Fruit fly (Drosophila melanogaster): ENCODE data around the gene CG14298.

CG14298 gene

dm6 chr3R:18905921-18906878, 30.9 kb downstream of the CG14298 start, which contains the start of gene EndoA (continued):
- peak; percentile 16 for TF ChIP-seq CG9609 (GFP tag; optimal IDR thresholded peaks at IDR 0.05)
- 0 out of 2 replicates have a peak, but pooled peaks have one; percentile 28 for TF ChIP-seq chm (GFP tag; IDR thresholded peaks at IDR 0.05)
- TF ChIP-seq CG9215 (GFP tag; IDR thresholded peaks at IDR 0.05), result 0 out of 2 replicates have a peak, but pooled peaks have one; percentile 7
- TF ChIP-seq HLH3B (GFP tag; IDR thresholded peaks at IDR 0.05), result 0 out of 2 replicates have a peak, but pooled peaks have one; percentile 42
- peak; percentile 32 for TF ChIP-seq CG10209 (GFP tag; optimal IDR thresholded peaks at IDR 0.05)
- TF ChIP-seq sens (GFP tag), result peak; percentile 46
- TF ChIP-seq Taf1 (GFP tag; IDR thresholded peaks at IDR 0.05), result peak; percentile 25; the same call in 1 of the 2 replicates
- peak; percentile 56; the same call in 1 of the 2 replicates for TF ChIP-seq slbo (GFP tag; IDR thresholded peaks at IDR 0.05)
- no peak for TF ChIP-seq Side (GFP tag; optimal IDR thresholded peaks at IDR 0.05)
- peak; percentile 78 for TF ChIP-seq Xrp1 (GFP tag; IDR thresholded peaks at IDR 0.05)
- TF ChIP-seq pan (optimal IDR thresholded peaks at IDR 0.05), result no peak
- TF ChIP-seq pan (GFP tag; optimal IDR thresholded peaks at IDR 0.05 in 1 of 2, IDR thresholded peaks at IDR 0.05 in 1 of 2), result peak in 1 of 2 experiments; percentile 64
- peak; percentile 67 for TF ChIP-seq unc-4 (GFP tag; IDR thresholded peaks at IDR 0.05; ENCODE audit: partially characterized antibody)
- peak; percentile 68 for TF ChIP-seq CG34224 (GFP tag; IDR thresholded peaks at IDR 0.05; ENCODE audit: partially characterized antibody)
- TF ChIP-seq ato (GFP tag; IDR thresholded peaks at IDR 0.05; ENCODE audit: partially characterized antibody), result peak; percentile 52
- peak; percentile 66 for TF ChIP-seq CG31441 (GFP tag; IDR thresholded peaks at IDR 0.05)
- TF ChIP-seq gsb (GFP tag; IDR thresholded peaks at IDR 0.05), result 0 out of 2 replicates have a peak, but pooled peaks have one; percentile 19
- TF ChIP-seq CG12299 (tag; optimal IDR thresholded peaks at IDR 0.05), result peak; percentile 9
- TF ChIP-seq CG13123 (GFP tag; optimal IDR thresholded peaks at IDR 0.05), result no peak
- no peak for TF ChIP-seq prd (optimal IDR thresholded peaks at IDR 0.05)
- TF ChIP-seq prd (GFP tag; IDR thresholded peaks at IDR 0.05), result peak; percentile 51; the same call in 2 of the 3 replicates
- peak; percentile 27 for TF ChIP-seq CG8281 (tag; optimal IDR thresholded peaks at IDR 0.05)
- peak; percentile 61 for TF ChIP-seq CG4617 (GFP tag; optimal IDR thresholded peaks at IDR 0.05; ENCODE audit: borderline replicate concordance)
- peak; percentile 72 for TF ChIP-seq Opbp (GFP tag; IDR thresholded peaks at IDR 0.05; ENCODE audit: partially characterized antibody)
- peak; percentile 71 for TF ChIP-seq nmo (GFP tag; optimal IDR thresholded peaks at IDR 0.05)
- no peak for TF ChIP-seq esg (GFP tag; conservative IDR thresholded peaks at IDR 0.05)
- no peak for TF ChIP-seq seq (GFP tag; IDR thresholded peaks at IDR 0.05)
- peak; percentile 44 for TF ChIP-seq zfh2 (GFP tag; optimal IDR thresholded peaks at IDR 0.05)
- peak; percentile 43 for TF ChIP-seq Ets97D (GFP tag; optimal IDR thresholded peaks at IDR 0.05)
- peak; percentile 90 for TF ChIP-seq Sry-δ (GFP tag; optimal IDR thresholded peaks at IDR 0.05)
- peak; percentile 83 for TF ChIP-seq CG12659 (GFP tag; optimal IDR thresholded peaks at IDR 0.05)
- TF ChIP-seq Dll (GFP tag; IDR thresholded peaks at IDR 0.05; ENCODE audit: partially characterized antibody), result peak; percentile 68
- peak; percentile 14 for TF ChIP-seq CG13296 (GFP tag; optimal IDR thresholded peaks at IDR 0.05)
- TF ChIP-seq CG17359 (tag; optimal IDR thresholded peaks at IDR 0.05), result peak; percentile 42
- TF ChIP-seq gt (GFP tag; IDR thresholded peaks at IDR 0.05), result no peak
- TF ChIP-seq bsh (GFP tag; optimal IDR thresholded peaks at IDR 0.05), result no peak
- TF ChIP-seq dysf (GFP tag; IDR thresholded peaks at IDR 0.05), result peak; percentile 48; the same call in 1 of the 3 replicates
- peak; percentile 82 for TF ChIP-seq CG16813 (GFP tag; IDR thresholded peaks at IDR 0.05; ENCODE audit: partially characterized antibody)
- no peak for TF ChIP-seq CG3995 (GFP tag; optimal IDR thresholded peaks at IDR 0.05)
- peak; percentile 40 for TF ChIP-seq CG15601 (tag; optimal IDR thresholded peaks at IDR 0.05)
- TF ChIP-seq B-H2 (GFP tag; optimal IDR thresholded peaks at IDR 0.05), result peak; percentile 41
- TF ChIP-seq CG10654 (GFP tag; optimal IDR thresholded peaks at IDR 0.05), result peak; percentile 33
- TF ChIP-seq CG7786 (GFP tag; optimal IDR thresholded peaks at IDR 0.05), result peak; percentile 40
- peak; percentile 66 for TF ChIP-seq hbn (GFP tag; IDR thresholded peaks at IDR 0.05; ENCODE audit: partially characterized antibody)
- no peak for TF ChIP-seq chif (GFP tag; optimal IDR thresholded peaks at IDR 0.05)
- peak; percentile 42; the same call in 1 of the 2 replicates for TF ChIP-seq CG42726 (GFP tag; IDR thresholded peaks at IDR 0.05; ENCODE audit: partially characterized antibody)
- TF ChIP-seq pzg (GFP tag; optimal IDR thresholded peaks at IDR 0.05), result peak; percentile 92
